Worm (Caenorhabditis elegans) whole organism, young adult: ENCODE data around the gene uig-1.

Source experiments
- B0035.1 ChIP-seq: sonication (generic microtip); optimal IDR thresholded peaks from 2 replicates; lab custom pipeline; 2016; ENCODE audit warnings: missing genetic modification characterization, mild to moderate bottlenecking, missing compliant biosample characterization, missing genotype, missing genetic modification reagents
- C17E4.6 ChIP-seq: fragments of 200-800 bp; sonication (Bioruptor generic); IDR thresholded peaks from 2 replicates; pipeline ENCODE4 v1.3.6; 2022; ENCODE audit warnings: missing genetic modification reagents, missing genetic modification characterization, missing compliant biosample characterization
- F39B2.1 ChIP-seq: fragments of 200-800 bp; sonication (Bioruptor generic); IDR thresholded peaks from 2 replicates; pipeline ENCODE4 v1.3.6; 2022; ENCODE audit warnings: missing genetic modification reagents, missing genetic modification characterization, missing compliant biosample characterization
- F52B5.7 ChIP-seq: sonication (generic microtip); optimal IDR thresholded peaks from 2 replicates; lab custom pipeline; 2016; ENCODE audit warnings: mild to moderate bottlenecking, missing genetic modification characterization, missing compliant biosample characterization
- F55B11.4 ChIP-seq: sonication (generic microtip); optimal IDR thresholded peaks from 2 replicates; lab custom pipeline; 2016; ENCODE audit warnings: missing compliant biosample characterization, missing genetic modification characterization, borderline replicate concordance; ENCODE audit not compliant: insufficient read depth
- T26A5.8 ChIP-seq: sonication (generic microtip); optimal IDR thresholded peaks from 2 replicates; lab custom pipeline; 2016; ENCODE audit warnings: missing genetic modification characterization, missing compliant biosample characterization
- Y53F4B.3 ChIP-seq: fragments of 200-800 bp; sonication (Bioruptor generic); IDR thresholded peaks from 2 replicates; pipeline ENCODE4 v1.3.6; 2022; ENCODE audit warnings: missing genetic modification reagents, missing genetic modification characterization, missing compliant biosample characterization
- Y56A3A.18 ChIP-seq: fragments of 200-800 bp; sonication (Bioruptor generic); IDR thresholded peaks from 2 replicates; pipeline ENCODE4 v1.3.6; 2022; ENCODE audit warnings: missing genetic modification reagents, missing genetic modification characterization, missing compliant biosample characterization
- Y67H2A.10 ChIP-seq: fragments of 200-800 bp; sonication (Bioruptor generic); conservative IDR thresholded peaks from 2 replicates; pipeline ENCODE4 v1.3.6; 2022; ENCODE audit warnings: missing genetic modification reagents, missing genetic modification characterization, missing compliant biosample characterization
- ZK185.1 ChIP-seq: sonication (generic microtip); optimal IDR thresholded peaks from 2 replicates; lab custom pipeline; 2016; ENCODE audit warnings: mild to moderate bottlenecking, missing genetic modification characterization, missing compliant biosample characterization; ENCODE audit not compliant: poor library complexity, severe bottlenecking
- athp-1 ChIP-seq: sonication (generic microtip); optimal IDR thresholded peaks from 2 replicates; lab custom pipeline; 2017; ENCODE audit warnings: mild to moderate bottlenecking, missing genetic modification characterization, missing compliant biosample characterization
- bed-2 ChIP-seq: fragments of 200-800 bp; sonication (Bioruptor generic); IDR thresholded peaks from 2 replicates; pipeline ENCODE4 v1.3.6; 2022; ENCODE audit warnings: missing genetic modification reagents, missing genetic modification characterization, missing compliant biosample characterization
- cebp-1 ChIP-seq, 2 experiments: fragments of 200-800 bp in 1 of 2; sonication (Bioruptor generic) in 1 of 2; sonication (generic microtip) in 1 of 2; IDR thresholded peaks in 1 of 2; optimal IDR thresholded peaks in 1 of 2; 2 replicates each; pipeline versions ENCODE4 v1.3.6 to Lab custom; 2017 to 2022; ENCODE audit warnings: missing compliant biosample characterization in 2 of 2, missing genetic modification characterization in 2 of 2, mild to moderate bottlenecking in 1 of 2, missing genetic modification reagents in 1 of 2, moderate library complexity in 1 of 2
- chd-7 ChIP-seq: sonication (generic microtip); optimal IDR thresholded peaks from 2 replicates; lab custom pipeline; 2016; ENCODE audit warnings: mild to moderate bottlenecking, missing genetic modification characterization, moderate library complexity, missing compliant biosample characterization
- dox-1 ChIP-seq: fragments of 200-800 bp; sonication (Bioruptor generic); IDR thresholded peaks from 2 replicates; pipeline ENCODE4 v1.3.6; 2022; ENCODE audit warnings: missing genetic modification reagents, missing genetic modification characterization, missing compliant biosample characterization
- efl-1 ChIP-seq: fragments of 150-350 bp; optimal IDR thresholded peaks from 2 replicates; lab custom pipeline; 2014; ENCODE audit warnings: missing biosample characterization, missing genetic modification reagents, missing genetic modification characterization
- hmg-1.2 ChIP-seq: fragments of 200-800 bp; sonication (Bioruptor generic); IDR thresholded peaks from 2 replicates; pipeline ENCODE4 v1.3.6; 2022; ENCODE audit warnings: missing genetic modification reagents, missing genetic modification characterization, missing compliant biosample characterization
- let-607 ChIP-seq, 2 experiments: fragments of 200-800 bp in 1 of 2; sonication (Bioruptor generic) in 1 of 2; sonication (generic microtip) in 1 of 2; optimal IDR thresholded peaks; 2 replicates each; lab custom pipeline; 2016 to 2018; ENCODE audit warnings: mild to moderate bottlenecking in 2 of 2, missing compliant biosample characterization in 2 of 2, missing genetic modification characterization in 2 of 2, moderate library complexity in 2 of 2, missing genotype in 1 of 2
- lin-40 ChIP-seq: sonication (generic microtip); optimal IDR thresholded peaks from 2 replicates; lab custom pipeline; 2016; ENCODE audit warnings: missing genetic modification characterization, mild to moderate bottlenecking, missing compliant biosample characterization, missing genotype, missing genetic modification reagents
- lin-54 ChIP-seq: fragments of 200-800 bp; sonication (Bioruptor generic); optimal IDR thresholded peaks from 2 replicates; lab custom pipeline; 2018; ENCODE audit warnings: mild to moderate bottlenecking, missing genetic modification characterization, missing compliant biosample characterization
- lsl-1 ChIP-seq: fragments of 200-800 bp; sonication (Bioruptor generic); optimal IDR thresholded peaks from 2 replicates; lab custom pipeline; 2018; ENCODE audit warnings: mild to moderate bottlenecking, missing genetic modification characterization, moderate library complexity, missing compliant biosample characterization
- madf-6 ChIP-seq: fragments of 200-800 bp; sonication (Bioruptor generic); IDR thresholded peaks from 2 replicates; pipeline ENCODE4 v1.3.6; 2022; ENCODE audit warnings: missing genetic modification reagents, missing genetic modification characterization, missing compliant biosample characterization
- nhr-27 ChIP-seq: fragments of 200-800 bp; sonication (Bioruptor generic); optimal IDR thresholded peaks from 2 replicates; lab custom pipeline; 2018; ENCODE audit warnings: mild to moderate bottlenecking, missing genetic modification characterization, moderate library complexity, missing compliant biosample characterization
- nhr-80 ChIP-seq: sonication (generic microtip); optimal IDR thresholded peaks from 2 replicates; lab custom pipeline; 2016; ENCODE audit warnings: missing genetic modification characterization, missing compliant biosample characterization
- rcor-1 ChIP-seq: fragments of 200-800 bp; sonication (Bioruptor generic); IDR thresholded peaks from 2 replicates; pipeline ENCODE4 v1.3.6; 2022; ENCODE audit warnings: missing genetic modification reagents, missing genetic modification characterization, missing compliant biosample characterization
- rec-8 ChIP-seq, 2 experiments: sonication (generic microtip); optimal IDR thresholded peaks; 2 replicates each; lab custom pipeline; 2016; ENCODE audit warnings: mild to moderate bottlenecking in 2 of 2, missing genetic modification characterization in 2 of 2, missing genetic modification reagents in 2 of 2, missing genotype in 2 of 2, missing biosample characterization in 1 of 2, missing compliant biosample characterization in 1 of 2, moderate library complexity in 1 of 2
- snpc-1.3 ChIP-seq: sonication (generic microtip); optimal IDR thresholded peaks from 2 replicates; lab custom pipeline; 2017; ENCODE audit warnings: missing genetic modification characterization, mild to moderate bottlenecking, missing compliant biosample characterization, antibody characterized with exemption, moderate library complexity, missing genotype, missing genetic modification reagents; ENCODE audit not compliant: insufficient read depth
- tbx-9 ChIP-seq: sonication (generic microtip); optimal IDR thresholded peaks from 2 replicates; lab custom pipeline; 2016; ENCODE audit warnings: borderline replicate concordance, missing genetic modification characterization, inconsistent platforms, missing compliant biosample characterization
- tlf-1 ChIP-seq: fragments of 200-800 bp; sonication (Bioruptor generic); optimal IDR thresholded peaks from 2 replicates; lab custom pipeline; 2018; ENCODE audit warnings: mild to moderate bottlenecking, missing genetic modification characterization, missing compliant biosample characterization
- unc-130 ChIP-seq: sonication (generic microtip); optimal IDR thresholded peaks from 2 replicates; lab custom pipeline; 2016; ENCODE audit warnings: missing genetic modification reagents, missing genetic modification characterization, missing compliant biosample characterization
- ztf-18 ChIP-seq: sonication (generic microtip); optimal IDR thresholded peaks from 2 replicates; lab custom pipeline; 2016; ENCODE audit warnings: missing genotype, mild to moderate bottlenecking, missing genetic modification characterization, missing compliant biosample characterization
- ztf-22 ChIP-seq: fragments of 200-800 bp; sonication (Bioruptor generic); optimal IDR thresholded peaks from 2 replicates; lab custom pipeline; 2018; ENCODE audit warnings: mild to moderate bottlenecking, missing genetic modification characterization, moderate library complexity, missing compliant biosample characterization
- ztf-28 ChIP-seq: fragments of 200-800 bp; sonication (Bioruptor generic); IDR thresholded peaks from 2 replicates; pipeline ENCODE4 v1.3.6; 2022; ENCODE audit warnings: missing genetic modification reagents, missing genetic modification characterization, missing compliant biosample characterization
- ztf-6 ChIP-seq: fragments of 200-800 bp; sonication (Bioruptor generic); IDR thresholded peaks from 2 replicates; pipeline ENCODE4 v1.3.6; 2022; ENCODE audit warnings: missing genetic modification reagents, missing genetic modification characterization, missing compliant biosample characterization

Gene uig-1

DNA sequence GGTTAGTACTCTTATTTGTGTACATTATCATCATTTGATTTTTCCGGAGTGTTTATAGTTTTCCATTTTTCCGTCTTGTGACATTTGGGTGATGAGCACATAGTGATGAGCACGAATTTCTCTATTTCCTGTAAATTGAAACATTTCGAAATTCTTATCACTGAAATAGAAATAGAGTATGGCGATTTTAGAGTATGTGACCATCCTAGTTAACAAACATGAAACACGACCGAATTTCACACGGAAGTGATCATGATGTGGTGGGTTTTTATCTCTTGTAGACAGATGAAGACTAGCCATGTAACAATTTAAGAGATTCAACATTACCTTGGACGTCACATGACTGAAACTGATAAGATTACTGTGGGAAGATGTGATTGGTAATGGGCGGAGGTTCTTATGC lies 26.5 kb downstream of the uig-1 start (continued):
- TF ChIP-seq ztf-22 (GFP tag; lab: Kevin White, UChicago) (peak; percentile 23), let-607 (tag; optimal IDR thresholded peaks at IDR 0.05; lab: Kevin White, UChicago) (peak in 1 of 2 experiments; percentile 41), ztf-28 (no peak), cebp-1 (GFP tag; IDR thresholded peaks at IDR 0.05; lab: Robert Waterston, UW) (peak; percentile 76; the same call in 1 of the 2 replicates), cebp-1 (tag; optimal IDR thresholded peaks at IDR 0.05; lab: Kevin White, UChicago) (peak; percentile 86), T26A5.8 (tag; lab: Kevin White, UChicago) (no peak), hmg-1.2 (GFP tag; lab: Robert Waterston, UW) (no peak), Y67H2A.10 (GFP tag; lab: Robert Waterston, UW) (no peak), ztf-18 (tag; lab: Kevin White, UChicago) (no peak), unc-130 (GFP tag; lab: Kevin White, UChicago) (no peak), ZK185.1 (tag; lab: Kevin White, UChicago) (no peak), athp-1 (tag; lab: Kevin White, UChicago) (no peak), C17E4.6 (no peak), nhr-80 (tag; lab: Kevin White, UChicago) (peak; percentile 87), F52B5.7 (tag; lab: Kevin White, UChicago) (no peak)

DNA sequence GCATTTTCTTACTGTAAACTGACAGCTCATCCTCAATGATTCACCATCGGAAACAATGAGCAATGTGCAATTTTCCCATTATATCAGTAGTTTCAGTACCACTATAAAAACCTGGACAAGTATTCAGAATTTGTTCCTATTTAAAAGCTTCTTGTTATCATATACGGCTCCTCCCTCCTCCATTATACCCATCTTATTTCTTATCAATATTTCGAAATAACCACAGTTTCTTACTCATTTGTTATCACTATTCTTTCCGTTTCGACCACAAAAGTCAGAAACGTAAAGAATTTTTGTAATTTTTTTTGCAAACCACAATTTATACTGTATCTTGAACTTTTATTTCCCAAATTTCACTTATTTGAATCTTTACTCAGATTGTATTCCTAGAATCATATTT lies 27.7 kb downstream of the uig-1 start:
- TF ChIP-seq cebp-1 (GFP tag; IDR thresholded peaks at IDR 0.05; lab: Robert Waterston, UW) = peak; percentile 54; the same call in 1 of the 2 replicates
- peak; percentile 74 for TF ChIP-seq cebp-1 (tag; optimal IDR thresholded peaks at IDR 0.05; lab: Kevin White, UChicago)
- peak; percentile 84 for TF ChIP-seq nhr-80 (tag; lab: Kevin White, UChicago)
- no peak for TF ChIP-seq T26A5.8 (tag; lab: Kevin White, UChicago)

DNA sequence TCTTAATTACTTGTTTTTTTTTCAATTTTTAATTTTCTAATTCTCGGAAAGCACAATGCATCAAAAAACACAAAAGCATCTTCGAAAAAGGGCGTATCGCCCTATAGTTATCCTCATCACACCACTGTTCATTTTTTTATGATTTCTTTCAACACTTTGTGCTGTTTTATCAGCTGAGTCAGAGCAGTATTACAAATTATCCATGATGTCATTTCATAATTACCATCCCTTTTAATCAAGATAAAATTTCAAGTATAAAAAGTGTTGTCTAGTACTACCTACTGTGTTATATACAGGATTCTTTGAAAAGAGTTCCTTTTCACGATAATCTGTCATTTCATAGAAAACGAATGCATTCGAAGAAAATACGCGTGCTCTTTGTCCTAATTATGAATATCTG lies 29.1 kb downstream of the uig-1 start:
- no peak for TF ChIP-seq Y56A3A.18
- TF ChIP-seq chd-7 (tag; lab: Kevin White, UChicago) = no peak
- TF ChIP-seq, all 124 proteins: peak for 0

DNA sequence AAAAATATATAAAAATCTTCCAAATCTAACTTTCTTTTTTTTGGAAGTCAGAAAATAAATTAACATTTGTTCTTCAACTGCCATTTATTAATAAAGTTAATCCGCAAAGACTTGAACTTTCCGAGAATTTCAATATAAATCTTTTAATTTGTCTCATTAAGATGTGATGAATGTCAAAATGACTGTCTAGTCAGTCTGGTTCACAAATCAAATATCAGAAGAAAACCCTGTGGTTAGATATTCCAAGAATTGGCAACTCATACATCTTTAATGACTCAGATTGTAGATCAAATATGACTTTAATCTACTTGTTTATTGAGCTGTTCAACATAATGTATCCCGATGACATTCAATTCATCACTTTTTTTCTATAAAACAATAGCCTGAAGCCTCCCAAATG lies 30.1 kb downstream of the uig-1 start:
- no peak for TF ChIP-seq madf-6 (GFP tag; lab: Robert Waterston, UW)
- TF ChIP-seq rec-8 (tag; optimal IDR thresholded peaks at IDR 0.05; lab: Kevin White, UChicago) = no peak
- no peak for TF ChIP-seq Y53F4B.3 (GFP tag; lab: Robert Waterston, UW)
- TF ChIP-seq lin-54 (GFP tag; lab: Kevin White, UChicago) = no peak
- no peak for TF ChIP-seq tbx-9 (tag; lab: Kevin White, UChicago)
- no peak for TF ChIP-seq lin-40
- TF ChIP-seq Y67H2A.10 (GFP tag; lab: Robert Waterston, UW) = no peak
- TF ChIP-seq nhr-27 (tag; lab: Kevin White, UChicago) = no peak
- TF ChIP-seq dox-1 (GFP tag; lab: Robert Waterston, UW) = no peak
- TF ChIP-seq bed-2 (GFP tag; lab: Robert Waterston, UW) = no peak
- TF ChIP-seq tlf-1 (GFP tag; lab: Kevin White, UChicago) = no peak
- no peak for TF ChIP-seq efl-1 (GFP tag; lab: Kevin White, UChicago)
- TF ChIP-seq lsl-1 (GFP tag; lab: Kevin White, UChicago) = no peak
- TF ChIP-seq F39B2.1 (GFP tag; lab: Robert Waterston, UW) = no peak

DNA sequence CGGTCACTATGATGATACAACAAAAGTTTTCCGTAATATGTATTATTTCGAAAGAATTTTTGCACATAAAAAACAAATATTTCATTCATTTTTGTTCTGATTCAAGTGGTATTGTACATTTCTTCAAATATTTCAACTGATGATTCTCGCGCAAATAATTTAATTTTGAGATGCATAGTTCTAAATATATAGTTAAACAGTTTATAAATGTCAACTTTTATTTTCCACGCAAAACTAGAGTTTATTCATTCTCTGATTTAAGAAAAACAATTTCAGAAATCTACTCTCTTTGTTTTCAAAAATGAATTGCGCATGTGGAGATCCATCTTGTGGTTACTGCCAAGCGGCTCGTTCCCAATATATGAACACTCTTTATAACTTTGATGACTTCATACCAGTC lies 31.5 kb downstream of the uig-1 start, which contains the start of gene zip-5:
Gene zip-5, plus strand, starts transcription at position 301 of the 400 bp plus-strand sequence.
- TF ChIP-seq ztf-28 (no peak), B0035.1 (no peak), tbx-9 (tag; lab: Kevin White, UChicago) (no peak), snpc-1.3 (no peak), dox-1 (GFP tag; lab: Robert Waterston, UW) (no peak), rcor-1 (GFP tag; lab: Robert Waterston, UW) (no peak), ztf-6 (GFP tag; lab: Robert Waterston, UW) (no peak), F55B11.4 (tag; lab: Kevin White, UChicago) (no peak)
